Worm (Caenorhabditis elegans): Measurements from ENCODE around the gene F49E11.7.

- TF ChIP-seq flt-1 (GFP tag; IDR thresholded peaks at IDR 0.05) (no peak), ref-1 (GFP tag; conservative IDR thresholded peaks at IDR 0.05) (no peak), ztf-23 (GFP tag; IDR thresholded peaks at IDR 0.05) (no peak), ztf-29 (GFP tag; IDR thresholded peaks at IDR 0.05) (no peak)
Measured at ce11 chrIV:13075625-13076252, 23.1 kb downstream of the F49E11.7 start.
